Worm (Caenorhabditis elegans) whole organism, L1 larva: ENCODE measurements around the gene B0524.3.

Experiments
- F16B12.6 ChIP-seq: fragments of 150-350 bp; optimal IDR thresholded peaks from 2 replicates; lab custom pipeline; 2014; ENCODE audit warnings: missing biosample characterization, missing genetic modification characterization
- aha-1 ChIP-seq: fragments of 150-350 bp; optimal IDR thresholded peaks from 2 replicates; lab custom pipeline; 2014; ENCODE audit warnings: missing biosample characterization, missing genetic modification characterization
- alr-1 ChIP-seq: fragments of 200-800 bp; sonication (Bioruptor generic); optimal IDR thresholded peaks from 2 replicates; lab custom pipeline; 2018; ENCODE audit warnings: borderline replicate concordance, mild to moderate bottlenecking, missing genetic modification characterization, missing compliant biosample characterization
- aly-2 ChIP-seq: fragments of 150-350 bp; optimal IDR thresholded peaks from 2 replicates; lab custom pipeline; 2014; ENCODE audit warnings: missing biosample characterization, missing genetic modification characterization
- ceh-8 ChIP-seq: fragments of 200-800 bp; sonication (Bioruptor generic); optimal IDR thresholded peaks from 2 replicates; lab custom pipeline; 2018; ENCODE audit warnings: mild to moderate bottlenecking, missing genetic modification characterization, moderate library complexity, missing compliant biosample characterization
- ceh-88 ChIP-seq: fragments of 200-800 bp; sonication (Bioruptor generic); IDR thresholded peaks from 2 replicates; pipeline ENCODE4 v1.3.6; 2022; ENCODE audit warnings: missing genetic modification characterization, missing compliant biosample characterization
- ces-1 ChIP-seq: fragments of 150-350 bp; optimal IDR thresholded peaks from 2 replicates; lab custom pipeline; 2014; ENCODE audit warnings: missing biosample characterization, missing genetic modification reagents, missing genetic modification characterization
- efl-1 ChIP-seq, 4 experiments: fragments of 150-350 bp; optimal IDR thresholded peaks in 3 of 4; peaks in 1 of 4; 1 replicate in 1 of 4; 2 replicates in 3 of 4; lab custom pipeline; 2014; ENCODE audit warnings: missing biosample characterization in 2 of 4, missing genetic modification characterization in 2 of 4, missing genetic modification reagents in 2 of 4
- ets-5 ChIP-seq: fragments of 200-800 bp; sonication (Bioruptor generic); IDR thresholded peaks from 2 replicates; pipeline ENCODE4 v1.3.6; 2022; ENCODE audit warnings: missing genetic modification characterization, missing compliant biosample characterization
- fkh-8 ChIP-seq: sonication (generic microtip); optimal IDR thresholded peaks from 2 replicates; lab custom pipeline; 2016; ENCODE audit warnings: mild to moderate bottlenecking, missing genetic modification characterization, missing compliant biosample characterization
- lin-13 ChIP-seq: fragments of 150-350 bp; optimal IDR thresholded peaks from 2 replicates; lab custom pipeline; 2014; ENCODE audit warnings: missing biosample characterization, missing genetic modification reagents, missing genetic modification characterization
- lin-15B ChIP-seq: fragments of 150-350 bp; sonication (generic microtip); optimal IDR thresholded peaks from 3 replicates; lab custom pipeline; 2014; ENCODE audit warnings: missing biosample characterization, missing genetic modification characterization
- lsy-2 ChIP-seq, 2 experiments: fragments of 150-350 bp; optimal IDR thresholded peaks; 2 replicates each; lab custom pipeline; 2014; ENCODE audit warnings: missing biosample characterization in 2 of 2, missing genetic modification characterization in 2 of 2
- mep-1 ChIP-seq: fragments of 150-350 bp; optimal IDR thresholded peaks from 2 replicates; lab custom pipeline; 2014; ENCODE audit warnings: missing biosample characterization, missing genetic modification characterization
- nhr-12 ChIP-seq: sonication (generic microtip); optimal IDR thresholded peaks from 2 replicates; lab custom pipeline; 2017; ENCODE audit warnings: missing biosample characterization, missing genetic modification characterization
- nhr-19 ChIP-seq: fragments of 200-800 bp; sonication (Bioruptor generic); conservative IDR thresholded peaks from 2 replicates; pipeline ENCODE4 v1.3.6; 2022; ENCODE audit warnings: missing genetic modification characterization, missing compliant biosample characterization
- nhr-28 ChIP-seq: fragments of 150-350 bp; optimal IDR thresholded peaks from 2 replicates; lab custom pipeline; 2014; ENCODE audit warnings: missing biosample characterization, missing genetic modification characterization
- nhr-76 ChIP-seq: sonication (generic microtip); optimal IDR thresholded peaks from 2 replicates; lab custom pipeline; 2017; ENCODE audit warnings: missing biosample characterization, missing genetic modification characterization
- nhr-77 ChIP-seq: fragments of 150-350 bp; optimal IDR thresholded peaks from 2 replicates; lab custom pipeline; 2014; ENCODE audit warnings: missing biosample characterization, missing genetic modification characterization
- nhr-85 ChIP-seq: sonication (generic microtip); peaks from one replicate; lab custom pipeline; 2016; ENCODE audit warnings: missing genetic modification characterization, inconsistent platforms, missing compliant biosample characterization
- pag-3 ChIP-seq: sonication (generic microtip); optimal IDR thresholded peaks from 2 replicates; lab custom pipeline; 2017; ENCODE audit warnings: missing genetic modification characterization, mild to moderate bottlenecking, missing compliant biosample characterization, antibody characterized with exemption, borderline replicate concordance; ENCODE audit not compliant: insufficient read depth
- sox-4 ChIP-seq: sonication (generic microtip); optimal IDR thresholded peaks from 2 replicates; lab custom pipeline; 2016; ENCODE audit warnings: missing genetic modification characterization, missing compliant biosample characterization
- sup-37 ChIP-seq: fragments of 200-800 bp; sonication (Bioruptor generic); optimal IDR thresholded peaks from 2 replicates; lab custom pipeline; 2018; ENCODE audit warnings: mild to moderate bottlenecking, missing genetic modification characterization, missing compliant biosample characterization
- tbx-2 ChIP-seq: sonication (generic microtip); optimal IDR thresholded peaks from 2 replicates; lab custom pipeline; 2016; ENCODE audit warnings: missing genetic modification characterization, missing compliant biosample characterization
- tlp-1 ChIP-seq: fragments of 150-350 bp; optimal IDR thresholded peaks from 2 replicates; lab custom pipeline; 2014; ENCODE audit warnings: missing biosample characterization, missing genetic modification characterization
- unc-62 ChIP-seq: fragments of 150-350 bp; optimal IDR thresholded peaks from 2 replicates; lab custom pipeline; 2014; ENCODE audit warnings: missing biosample characterization, missing genetic modification reagents, missing genetic modification characterization
- unc-98 ChIP-seq: fragments of 200-800 bp; sonication (Bioruptor generic); IDR thresholded peaks from 2 replicates; pipeline ENCODE4 v1.3.6; 2022; ENCODE audit warnings: missing genetic modification characterization, missing compliant biosample characterization
- ztf-4 ChIP-seq: fragments of 150-350 bp; optimal IDR thresholded peaks from 2 replicates; lab custom pipeline; 2014; ENCODE audit warnings: missing biosample characterization, missing genetic modification characterization

B0524.3 gene

ce11 chrIII:1928741-1929499 is 41.5 kb downstream of the B0524.3 start:
- peak in 1 of 2 experiments; percentile 55 for TF ChIP-seq lsy-2 (tag; optimal IDR thresholded peaks at IDR 0.05; lab: Kevin White, UChicago)
- TF ChIP-seq lin-13 (GFP tag; lab: Kevin White, UChicago) = peak; percentile 52
- peak; percentile 20 for TF ChIP-seq nhr-85 (tag; lab: Kevin White, UChicago)
- TF ChIP-seq nhr-76 = no peak

- TF ChIP-seq nhr-85 (tag; lab: Kevin White, UChicago) = peak; percentile 55
- no peak for TF ChIP-seq pag-3 (tag; lab: Kevin White, UChicago)
- TF ChIP-seq nhr-28 = no peak
- TF ChIP-seq efl-1 (optimal IDR thresholded peaks at IDR 0.05; lab: Kevin White, UChicago) = no peak
- TF ChIP-seq efl-1 (GFP tag; optimal IDR thresholded peaks at IDR 0.05 in 1 of 2; lab: Kevin White, UChicago) = peak in 1 of 2 experiments; percentile 87
- peak; percentile 12 for TF ChIP-seq ceh-8 (GFP tag; lab: Kevin White, UChicago)
- no peak for TF ChIP-seq lin-15B (tag; lab: Kevin White, UChicago)
- TF ChIP-seq, all 84 proteins: peak for 3
These were observed 43.3 kb downstream of the B0524.3 start for ce11 chrIII:1930714-1931273.

ce11 chrIII:1931509-1931908 is 44.1 kb downstream of the B0524.3 start:
- no peak for TF ChIP-seq aly-2 (tag; lab: Kevin White, UChicago)
- peak; percentile 17 to 63 for TF ChIP-seq lsy-2 (tag; optimal IDR thresholded peaks at IDR 0.05; lab: Kevin White, UChicago)
- peak; percentile 48 for TF ChIP-seq lin-13 (GFP tag; lab: Kevin White, UChicago)
- TF ChIP-seq, all 84 proteins: peak for 2

ce11 chrIII:1932018-1932417 is 44.6 kb downstream of the B0524.3 start:
- TF ChIP-seq lsy-2 (tag; optimal IDR thresholded peaks at IDR 0.05; lab: Kevin White, UChicago) (no peak), fkh-8 (tag; lab: Kevin White, UChicago) (no peak), aha-1 (tag; lab: Kevin White, UChicago) (no peak), F16B12.6 (no peak), tlp-1 (no peak), lin-15B (tag; lab: Kevin White, UChicago) (no peak)

- TF ChIP-seq nhr-12 (tag; lab: Kevin White, UChicago) = no peak
- no peak for TF ChIP-seq sox-4 (tag; lab: Kevin White, UChicago)
- no peak for TF ChIP-seq ets-5 (GFP tag; lab: Robert Waterston, UW)
- TF ChIP-seq unc-98 = no peak
- no peak for TF ChIP-seq nhr-19
- TF ChIP-seq mep-1 (tag; lab: Kevin White, UChicago) = no peak
- TF ChIP-seq nhr-28 = no peak
- no peak for TF ChIP-seq aha-1 (tag; lab: Kevin White, UChicago)
- TF ChIP-seq efl-1 (optimal IDR thresholded peaks at IDR 0.05; lab: Kevin White, UChicago) = no peak
- TF ChIP-seq efl-1 (GFP tag; optimal IDR thresholded peaks at IDR 0.05 in 1 of 2; lab: Kevin White, UChicago) = no peak
- TF ChIP-seq ceh-88 (GFP tag; lab: Robert Waterston, UW) = no peak
These were observed 46.7 kb downstream of the B0524.3 start for ce11 chrIII:1934141-1934540.

ce11 chrIII:1937879-1938438 is 50.5 kb downstream of the B0524.3 start:
- TF ChIP-seq nhr-77 (tag; lab: Kevin White, UChicago) (no peak), pag-3 (tag; lab: Kevin White, UChicago) (no peak), alr-1 (tag; lab: Kevin White, UChicago) (no peak), lin-15B (tag; lab: Kevin White, UChicago) (no peak), fkh-8 (tag; lab: Kevin White, UChicago) (no peak), F16B12.6 (no peak), nhr-19 (no peak), sup-37 (GFP tag; lab: Kevin White, UChicago) (no peak), tbx-2 (tag; lab: Kevin White, UChicago) (no peak), lsy-2 (tag; optimal IDR thresholded peaks at IDR 0.05; lab: Kevin White, UChicago) (peak; percentile 34 to 59), efl-1 (optimal IDR thresholded peaks at IDR 0.05; lab: Kevin White, UChicago) (no peak), efl-1 (GFP tag; optimal IDR thresholded peaks at IDR 0.05 in 1 of 2; lab: Kevin White, UChicago) (peak in 1 of 2 experiments; percentile 92), unc-62 (GFP tag; lab: Kevin White, UChicago) (no peak), nhr-85 (tag; lab: Kevin White, UChicago) (peak; percentile 17), ces-1 (GFP tag; lab: Kevin White, UChicago) (no peak), ztf-4 (tag; lab: Kevin White, UChicago) (no peak), sox-4 (tag; lab: Kevin White, UChicago) (no peak), lin-13 (GFP tag; lab: Kevin White, UChicago) (peak; percentile 70)
